Fruit fly (Drosophila melanogaster): ENCODE results near the gene CG5953.

Gene CG5953

dm6 chr2L:16535673-16536144 lies 3.0 kb upstream of the CG5953 start (continued):
- peak; percentile 63 for TF ChIP-seq exex (tag; optimal IDR thresholded peaks at IDR 0.05)
- TF ChIP-seq luna (GFP tag; optimal IDR thresholded peaks at IDR 0.05) = peak; percentile 68
- TF ChIP-seq tx (GFP tag; optimal IDR thresholded peaks at IDR 0.05) = peak; percentile 65
- peak; percentile 48 for TF ChIP-seq CG7928 (GFP tag; optimal IDR thresholded peaks at IDR 0.05)
- peak; percentile 94 for TF ChIP-seq CG9727 (GFP tag; optimal IDR thresholded peaks at IDR 0.05)
- peak; percentile 91 for TF ChIP-seq Mrtf (GFP tag; IDR thresholded peaks at IDR 0.05)
- TF ChIP-seq B-H1 (GFP tag; IDR thresholded peaks at IDR 0.05) = peak; percentile 92
- TF ChIP-seq CG9437 (GFP tag; optimal IDR thresholded peaks at IDR 0.05) = peak; percentile 33
- no peak for TF ChIP-seq Opbp (GFP tag; IDR thresholded peaks at IDR 0.05; ENCODE audit: partially characterized antibody)
- TF ChIP-seq caup (GFP tag; optimal IDR thresholded peaks at IDR 0.05; ENCODE audit: severe bottlenecking) = peak; percentile 89
- peak; percentile 88 for TF ChIP-seq nerfin-1 (tag; optimal IDR thresholded peaks at IDR 0.05)
- peak; percentile 89 for TF ChIP-seq CG6272 (GFP tag; IDR thresholded peaks at IDR 0.05)
- TF ChIP-seq onecut (GFP tag; IDR thresholded peaks at IDR 0.05) = peak; percentile 66
- TF ChIP-seq CG9932 (GFP tag; IDR thresholded peaks at IDR 0.05) = peak; percentile 88
- peak; percentile 85 for TF ChIP-seq GATAe (GFP tag; conservative IDR thresholded peaks at IDR 0.05)
- peak; percentile 85 for TF ChIP-seq Hand (GFP tag; optimal IDR thresholded peaks at IDR 0.05)
- TF ChIP-seq sima (GFP tag; optimal IDR thresholded peaks at IDR 0.05) = peak; percentile 63
- peak; percentile 83 for TF ChIP-seq ro (GFP tag; IDR thresholded peaks at IDR 0.05)
- TF ChIP-seq az2 (GFP tag; optimal IDR thresholded peaks at IDR 0.05) = peak; percentile 92
- TF ChIP-seq Gug (GFP tag; IDR thresholded peaks at IDR 0.05) = peak; percentile 83
- TF ChIP-seq gsb (GFP tag; IDR thresholded peaks at IDR 0.05) = peak; percentile 76
- peak; percentile 97 for TF ChIP-seq ara (GFP tag; IDR thresholded peaks at IDR 0.05)
- peak; percentile 86 for TF ChIP-seq klu (GFP tag; IDR thresholded peaks at IDR 0.05)
- no peak for TF ChIP-seq gfzf (GFP tag; optimal IDR thresholded peaks at IDR 0.05)
- no peak for TF ChIP-seq tna (GFP tag; IDR thresholded peaks at IDR 0.05; ENCODE audit: partially characterized antibody)
- TF ChIP-seq Atf6 (GFP tag; IDR thresholded peaks at IDR 0.05) = peak; percentile 95
- peak; percentile 94 for TF ChIP-seq lmd (GFP tag; IDR thresholded peaks at IDR 0.05)
- TF ChIP-seq fd3F (GFP tag; optimal IDR thresholded peaks at IDR 0.05) = peak; percentile 81
- TF ChIP-seq BEAF-32 (GFP tag; optimal IDR thresholded peaks at IDR 0.05) = no peak
- peak; percentile 50 for TF ChIP-seq cg (GFP tag; optimal IDR thresholded peaks at IDR 0.05)
- TF ChIP-seq sob (GFP tag; IDR thresholded peaks at IDR 0.05) = peak; percentile 95
- TF ChIP-seq CG10565 (GFP tag; optimal IDR thresholded peaks at IDR 0.05) = peak; percentile 39
- peak; percentile 80 for TF ChIP-seq CG13624 (GFP tag; optimal IDR thresholded peaks at IDR 0.05)
- peak; percentile 92 for TF ChIP-seq CG13775 (GFP tag; optimal IDR thresholded peaks at IDR 0.05)
- peak; percentile 75 for TF ChIP-seq CG9876 (GFP tag; optimal IDR thresholded peaks at IDR 0.05)
- TF ChIP-seq fd64A (GFP tag; optimal IDR thresholded peaks at IDR 0.05) = peak; percentile 82
- peak; percentile 52 to 87 for TF ChIP-seq eve (GFP tag; optimal IDR thresholded peaks at IDR 0.05)
- no peak for TF ChIP-seq Sin3A (optimal IDR thresholded peaks at IDR 0.05)
- TF ChIP-seq NC2α (GFP tag; optimal IDR thresholded peaks at IDR 0.05) = peak; percentile 87
- TF ChIP-seq Dad (GFP tag; optimal IDR thresholded peaks at IDR 0.05) = peak; percentile 76
- peak; percentile 79 to 97 for TF ChIP-seq bsh (GFP tag; optimal IDR thresholded peaks at IDR 0.05)
- TF ChIP-seq CG6791 (GFP tag; IDR thresholded peaks at IDR 0.05; ENCODE audit: partially characterized antibody) = no peak
- peak; percentile 91 for TF ChIP-seq sisA (GFP tag; IDR thresholded peaks at IDR 0.05)
- peak; percentile 82 for TF ChIP-seq CG18619 (GFP tag; optimal IDR thresholded peaks at IDR 0.05)
- TF ChIP-seq CG18599 (GFP tag; optimal IDR thresholded peaks at IDR 0.05) = peak; percentile 93
- no peak; the same call in 1 of the 2 replicates for TF ChIP-seq bbx (GFP tag; IDR thresholded peaks at IDR 0.05; ENCODE audit: partially characterized antibody)
- TF ChIP-seq jumu (GFP tag; optimal IDR thresholded peaks at IDR 0.05) = peak; percentile 82
- no peak for TF ChIP-seq Hr39 (optimal IDR thresholded peaks at IDR 0.05)
- TF ChIP-seq gsb-n (tag; optimal IDR thresholded peaks at IDR 0.05) = peak; percentile 97
- peak; percentile 98 for TF ChIP-seq oc (tag; optimal IDR thresholded peaks at IDR 0.05)
- TF ChIP-seq pb (GFP tag; optimal IDR thresholded peaks at IDR 0.05) = peak; percentile 65
